Fruit fly (Drosophila melanogaster): ENCODE results near the gene epsilonCOP.
A peak's percentile ranks its signal among the peaks of the same experiment; 100 is the strongest.

DNA sequence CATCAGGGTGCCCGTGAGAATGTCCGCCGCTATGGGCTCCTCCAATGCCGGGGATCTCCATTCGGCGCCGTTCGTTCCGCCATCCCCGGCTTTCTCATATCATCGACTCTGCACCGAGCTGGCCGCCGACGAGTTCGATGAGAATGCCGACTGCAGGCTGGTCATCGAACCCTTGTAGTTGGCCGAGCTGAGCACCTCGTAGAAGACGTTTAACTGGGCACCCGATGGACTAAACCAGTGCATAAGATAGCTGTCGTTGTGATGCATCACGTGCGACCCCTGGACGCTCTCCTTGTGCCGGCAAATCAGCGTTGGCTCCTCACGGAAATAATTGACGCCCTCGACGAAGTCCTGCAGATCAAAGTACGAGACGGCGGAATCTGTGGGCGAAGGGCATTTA lies 39.1 kb upstream of the epsilonCOP start:
- no peak for TF ChIP-seq CG15710 (tag; optimal IDR thresholded peaks at IDR 0.05)
- TF ChIP-seq EcR (GFP tag; optimal IDR thresholded peaks at IDR 0.05): peak; percentile 80
- no peak for TF ChIP-seq gl (tag; optimal IDR thresholded peaks at IDR 0.05)
- TF ChIP-seq Pif1B (GFP tag; optimal IDR thresholded peaks at IDR 0.05): no peak
- TF ChIP-seq CG8159 (tag; optimal IDR thresholded peaks at IDR 0.05): no peak
- TF ChIP-seq CG17806 (tag; optimal IDR thresholded peaks at IDR 0.05): no peak
- TF ChIP-seq D1 (tag; optimal IDR thresholded peaks at IDR 0.05): no peak
- no peak for TF ChIP-seq CG8301 (tag; optimal IDR thresholded peaks at IDR 0.05)
- TF ChIP-seq fd96Ca (GFP tag; IDR thresholded peaks at IDR 0.05): no peak
- TF ChIP-seq CG32121 (GFP tag; IDR thresholded peaks at IDR 0.05): no peak
- TF ChIP-seq CG14655 (GFP tag; optimal IDR thresholded peaks at IDR 0.05): no peak
- no peak for TF ChIP-seq Snoo (tag; optimal IDR thresholded peaks at IDR 0.05)
